Fruit fly (Drosophila melanogaster): ENCODE data around the gene CG5846.

- no peak for TF ChIP-seq psq (optimal IDR thresholded peaks at IDR 0.05)
- TF ChIP-seq CG8478 (optimal IDR thresholded peaks at IDR 0.05), result no peak
- no peak for TF ChIP-seq EcR (GFP tag; optimal IDR thresholded peaks at IDR 0.05)
- TF ChIP-seq pan (optimal IDR thresholded peaks at IDR 0.05), result no peak
- no peak for TF ChIP-seq Dll (optimal IDR thresholded peaks at IDR 0.05)
- no peak for TF ChIP-seq usp (GFP tag; optimal IDR thresholded peaks at IDR 0.05)
These were observed 2.9 kb downstream of the CG5846 start, which contains the start of the genes CG13126 and CG4709 for dm6 chr2L:9954119-9954518.

All from whole organism.